Worm (Caenorhabditis elegans) whole organism, L1 larva: ENCODE results near the gene C16C10.8.

Source experiments
- C04F5.9 ChIP-seq: sonication (generic microtip); optimal IDR thresholded peaks from 2 replicates; lab custom pipeline; 2016; ENCODE audit warnings: missing genetic modification characterization, missing compliant biosample characterization
- C16A3.4 ChIP-seq: fragments of 150-350 bp; optimal IDR thresholded peaks from 2 replicates; lab custom pipeline; 2014; ENCODE audit warnings: missing biosample characterization, missing genetic modification characterization
- Y116A8C.19 ChIP-seq: sonication (generic microtip); optimal IDR thresholded peaks from 2 replicates; lab custom pipeline; 2016; ENCODE audit warnings: missing compliant biosample characterization, missing genetic modification characterization, borderline replicate concordance
- ama-1 ChIP-seq: fragments of 150-350 bp; optimal IDR thresholded peaks from 2 replicates; lab custom pipeline; 2014
- ceh-8 ChIP-seq: fragments of 200-800 bp; sonication (Bioruptor generic); optimal IDR thresholded peaks from 2 replicates; lab custom pipeline; 2018; ENCODE audit warnings: mild to moderate bottlenecking, missing genetic modification characterization, moderate library complexity, missing compliant biosample characterization
- ces-1 ChIP-seq: fragments of 150-350 bp; optimal IDR thresholded peaks from 2 replicates; lab custom pipeline; 2014; ENCODE audit warnings: missing biosample characterization, missing genetic modification reagents, missing genetic modification characterization
- dpl-1 ChIP-seq, 3 experiments: fragments of 150-350 bp in 2 of 3; sonication (generic microtip) in 1 of 3; optimal IDR thresholded peaks; 2 replicates each; lab custom pipeline; 2014 to 2017; ENCODE audit warnings: missing biosample characterization in 3 of 3, missing genetic modification characterization in 3 of 3, missing genetic modification reagents in 3 of 3
- dsc-1 ChIP-seq: sonication (generic microtip); optimal IDR thresholded peaks from 2 replicates; lab custom pipeline; 2016; ENCODE audit warnings: mild to moderate bottlenecking, missing genetic modification characterization, missing compliant biosample characterization
- efl-1 ChIP-seq, 4 experiments: fragments of 150-350 bp; optimal IDR thresholded peaks in 3 of 4; peaks in 1 of 4; 1 replicate in 1 of 4; 2 replicates in 3 of 4; lab custom pipeline; 2014; ENCODE audit warnings: missing biosample characterization in 2 of 4, missing genetic modification characterization in 2 of 4, missing genetic modification reagents in 2 of 4
- egl-13 ChIP-seq: sonication (generic microtip); optimal IDR thresholded peaks from 2 replicates; lab custom pipeline; 2016; ENCODE audit warnings: missing genotype, missing genetic modification reagents, missing genetic modification characterization, missing compliant biosample characterization
- egl-27 ChIP-seq, 2 experiments: fragments of 150-350 bp in 1 of 2; sonication (generic microtip); optimal IDR thresholded peaks; 3 replicates each; lab custom pipeline; 2017 to 2018; ENCODE audit warnings: missing biosample characterization in 2 of 2, missing genetic modification characterization in 2 of 2, missing genetic modification reagents in 2 of 2
- ets-5 ChIP-seq: fragments of 200-800 bp; sonication (Bioruptor generic); IDR thresholded peaks from 2 replicates; pipeline ENCODE4 v1.3.6; 2022; ENCODE audit warnings: missing genetic modification characterization, missing compliant biosample characterization
- fkh-10 ChIP-seq: sonication (generic microtip); optimal IDR thresholded peaks from 2 replicates; lab custom pipeline; 2017; ENCODE audit warnings: missing biosample characterization, missing genetic modification reagents, missing genetic modification characterization
- fkh-8 ChIP-seq: sonication (generic microtip); optimal IDR thresholded peaks from 2 replicates; lab custom pipeline; 2016; ENCODE audit warnings: mild to moderate bottlenecking, missing genetic modification characterization, missing compliant biosample characterization
- grh-1 ChIP-seq: fragments of 200-800 bp; sonication (Bioruptor generic); IDR thresholded peaks from 2 replicates; pipeline ENCODE4 v1.3.6; 2022; ENCODE audit warnings: missing genetic modification reagents, missing genetic modification characterization, missing compliant biosample characterization
- hlh-4 ChIP-seq: sonication (generic microtip); optimal IDR thresholded peaks from 2 replicates; lab custom pipeline; 2016; ENCODE audit warnings: mild to moderate bottlenecking, missing genetic modification characterization, missing compliant biosample characterization
- irx-1 ChIP-seq: sonication (generic microtip); optimal IDR thresholded peaks from 2 replicates; lab custom pipeline; 2016; ENCODE audit warnings: missing genetic modification characterization, missing compliant biosample characterization
- jun-1 ChIP-seq: fragments of 150-350 bp; optimal IDR thresholded peaks from 2 replicates; lab custom pipeline; 2014; ENCODE audit warnings: missing biosample characterization, missing genetic modification reagents, missing genetic modification characterization
- lin-13 ChIP-seq: fragments of 150-350 bp; optimal IDR thresholded peaks from 2 replicates; lab custom pipeline; 2014; ENCODE audit warnings: missing biosample characterization, missing genetic modification reagents, missing genetic modification characterization
- lin-14 ChIP-seq: fragments of 200-800 bp; sonication (Bioruptor generic); optimal IDR thresholded peaks from 2 replicates; lab custom pipeline; 2018; ENCODE audit warnings: mild to moderate bottlenecking, missing genetic modification characterization, moderate library complexity, missing compliant biosample characterization
- lin-15B ChIP-seq: fragments of 150-350 bp; sonication (generic microtip); optimal IDR thresholded peaks from 3 replicates; lab custom pipeline; 2014; ENCODE audit warnings: missing biosample characterization, missing genetic modification characterization
- lin-35 ChIP-seq, 2 experiments: fragments of 150-350 bp; optimal IDR thresholded peaks; 2 replicates each; lab custom pipeline; 2014; ENCODE audit warnings: missing biosample characterization in 2 of 2, missing genetic modification characterization in 2 of 2, missing genetic modification reagents in 2 of 2
- lir-3 ChIP-seq: sonication (generic microtip); optimal IDR thresholded peaks from 2 replicates; lab custom pipeline; 2016; ENCODE audit warnings: mild to moderate bottlenecking, missing genetic modification characterization, moderate library complexity, missing compliant biosample characterization; ENCODE audit not compliant: poor library complexity
- lsy-2 ChIP-seq, 2 experiments: fragments of 150-350 bp; optimal IDR thresholded peaks; 2 replicates each; lab custom pipeline; 2014; ENCODE audit warnings: missing biosample characterization in 2 of 2, missing genetic modification characterization in 2 of 2
- mab-9 ChIP-seq: fragments of 200-800 bp; sonication (Bioruptor generic); IDR thresholded peaks from 2 replicates; pipeline ENCODE4 v1.3.6; 2022; ENCODE audit warnings: missing genetic modification reagents, missing genetic modification characterization, missing compliant biosample characterization
- mdl-1 ChIP-seq, 2 experiments: fragments of 150-350 bp; optimal IDR thresholded peaks; 2 replicates each; lab custom pipeline; 2014 to 2017; ENCODE audit warnings: missing biosample characterization in 2 of 2, missing genetic modification characterization in 2 of 2, inconsistent platforms in 1 of 2
- mep-1 ChIP-seq: fragments of 150-350 bp; optimal IDR thresholded peaks from 2 replicates; lab custom pipeline; 2014; ENCODE audit warnings: missing biosample characterization, missing genetic modification characterization
- nhr-11 ChIP-seq: fragments of 150-350 bp; optimal IDR thresholded peaks from 2 replicates; lab custom pipeline; 2014; ENCODE audit warnings: missing biosample characterization, missing genetic modification characterization
- nhr-12 ChIP-seq: sonication (generic microtip); optimal IDR thresholded peaks from 2 replicates; lab custom pipeline; 2017; ENCODE audit warnings: missing biosample characterization, missing genetic modification characterization
- nhr-28 ChIP-seq: fragments of 150-350 bp; optimal IDR thresholded peaks from 2 replicates; lab custom pipeline; 2014; ENCODE audit warnings: missing biosample characterization, missing genetic modification characterization
- nhr-76 ChIP-seq: sonication (generic microtip); optimal IDR thresholded peaks from 2 replicates; lab custom pipeline; 2017; ENCODE audit warnings: missing biosample characterization, missing genetic modification characterization
- nhr-77 ChIP-seq: fragments of 150-350 bp; optimal IDR thresholded peaks from 2 replicates; lab custom pipeline; 2014; ENCODE audit warnings: missing biosample characterization, missing genetic modification characterization
- nhr-84 ChIP-seq: sonication (generic microtip); optimal IDR thresholded peaks from 2 replicates; lab custom pipeline; 2017; ENCODE audit warnings: missing biosample characterization, missing genetic modification characterization
- nhr-90 ChIP-seq: sonication (generic microtip); optimal IDR thresholded peaks from 2 replicates; lab custom pipeline; 2016; ENCODE audit warnings: mild to moderate bottlenecking, missing genetic modification characterization, missing compliant biosample characterization; ENCODE audit not compliant: poor library complexity
- pax-3 ChIP-seq: fragments of 200-800 bp; sonication (Bioruptor generic); optimal IDR thresholded peaks from 2 replicates; lab custom pipeline; 2018; ENCODE audit warnings: mild to moderate bottlenecking, missing genetic modification characterization, moderate library complexity, missing compliant biosample characterization
- pqm-1 ChIP-seq: sonication (generic microtip); optimal IDR thresholded peaks from 3 replicates; lab custom pipeline; 2017; ENCODE audit warnings: missing biosample characterization, missing genetic modification characterization
- rnt-1 ChIP-seq: sonication (generic microtip); optimal IDR thresholded peaks from 2 replicates; lab custom pipeline; 2016; ENCODE audit warnings: mild to moderate bottlenecking, missing genetic modification characterization, moderate library complexity, missing compliant biosample characterization
- skn-1 ChIP-seq: fragments of 150-350 bp; optimal IDR thresholded peaks from 2 replicates; lab custom pipeline; 2014; ENCODE audit warnings: missing biosample characterization, missing genetic modification characterization
- snpc-4 ChIP-seq: fragments of 150-350 bp; optimal IDR thresholded peaks from 2 replicates; lab custom pipeline; 2014; ENCODE audit warnings: missing biosample characterization, missing genetic modification characterization
- snu-23 ChIP-seq: sonication (generic microtip); optimal IDR thresholded peaks from 2 replicates; lab custom pipeline; 2016; ENCODE audit warnings: missing genetic modification characterization, missing compliant biosample characterization
- sox-4 ChIP-seq: sonication (generic microtip); optimal IDR thresholded peaks from 2 replicates; lab custom pipeline; 2016; ENCODE audit warnings: missing genetic modification characterization, missing compliant biosample characterization
- sup-37 ChIP-seq: fragments of 200-800 bp; sonication (Bioruptor generic); optimal IDR thresholded peaks from 2 replicates; lab custom pipeline; 2018; ENCODE audit warnings: mild to moderate bottlenecking, missing genetic modification characterization, missing compliant biosample characterization
- tlp-1 ChIP-seq: fragments of 150-350 bp; optimal IDR thresholded peaks from 2 replicates; lab custom pipeline; 2014; ENCODE audit warnings: missing biosample characterization, missing genetic modification characterization
- unc-130 ChIP-seq: fragments of 150-350 bp; optimal IDR thresholded peaks from 2 replicates; lab custom pipeline; 2017; ENCODE audit warnings: missing biosample characterization, missing genetic modification characterization, inconsistent platforms
- unc-30 ChIP-seq: sonication (generic microtip); optimal IDR thresholded peaks from 2 replicates; lab custom pipeline; 2017; ENCODE audit warnings: missing biosample characterization, missing genetic modification characterization
- unc-62 ChIP-seq: fragments of 150-350 bp; optimal IDR thresholded peaks from 2 replicates; lab custom pipeline; 2014; ENCODE audit warnings: missing biosample characterization, missing genetic modification reagents, missing genetic modification characterization
- unc-86 ChIP-seq: sonication (generic microtip); optimal IDR thresholded peaks from 2 replicates; lab custom pipeline; 2016; ENCODE audit warnings: missing genetic modification characterization, missing compliant biosample characterization
- vab-15 ChIP-seq: sonication (generic microtip); optimal IDR thresholded peaks from 2 replicates; lab custom pipeline; 2017; ENCODE audit warnings: missing genotype, mild to moderate bottlenecking, missing genetic modification characterization, missing compliant biosample characterization
- xbp-1 ChIP-seq: sonication (generic microtip); optimal IDR thresholded peaks from 2 replicates; lab custom pipeline; 2016; ENCODE audit warnings: missing genetic modification characterization, missing compliant biosample characterization
- zag-1 ChIP-seq: fragments of 150-350 bp; optimal IDR thresholded peaks from 2 replicates; lab custom pipeline; 2014; ENCODE audit warnings: missing biosample characterization, missing genetic modification characterization
- zip-4 ChIP-seq: fragments of 200-800 bp; sonication (Bioruptor generic); optimal IDR thresholded peaks from 2 replicates; lab custom pipeline; 2018; ENCODE audit warnings: mild to moderate bottlenecking, missing genetic modification characterization, moderate library complexity, missing compliant biosample characterization
- ztf-11 ChIP-seq, 2 experiments: sonication (generic microtip); optimal IDR thresholded peaks; 2 replicates each; lab custom pipeline; 2016 to 2017; ENCODE audit warnings: missing genetic modification characterization in 2 of 2, missing biosample characterization in 1 of 2, missing compliant biosample characterization in 1 of 2

The C16C10.8 gene

DNA sequence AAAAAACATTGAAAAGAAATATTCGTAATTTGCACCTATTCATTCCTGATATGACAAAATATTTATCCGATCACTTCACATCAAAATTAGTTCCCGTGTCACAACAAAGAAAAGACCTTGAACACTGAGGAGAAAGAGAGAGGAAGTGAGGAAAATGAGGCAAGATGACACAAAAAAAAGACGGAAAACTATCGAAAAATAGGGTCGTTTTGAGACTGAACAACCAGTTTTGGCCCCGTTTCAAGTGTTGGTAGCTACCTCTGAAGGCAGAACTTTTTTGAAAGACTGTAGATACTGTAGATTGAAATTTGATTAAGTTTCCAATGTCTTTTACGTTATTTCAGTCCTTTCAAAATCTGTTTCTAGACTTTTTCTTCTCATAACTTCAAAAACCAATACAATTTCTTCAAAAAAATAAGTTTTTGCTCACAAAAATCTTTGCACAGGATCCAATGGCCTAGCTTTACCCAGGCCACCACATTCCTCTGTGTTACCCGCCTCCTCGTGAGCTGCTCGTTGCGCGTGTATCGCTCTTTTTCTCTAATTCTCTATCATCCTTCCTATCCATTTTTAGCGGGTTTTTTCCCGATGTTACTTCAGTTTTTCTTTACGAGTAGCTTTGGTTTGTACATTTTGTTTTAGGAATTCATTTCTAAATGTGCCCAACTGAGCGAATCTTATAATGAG is 32.5 kb upstream of the C16C10.8 start (continued):
- TF ChIP-seq ets-5 (GFP tag; lab: Robert Waterston, UW): no peak
- TF ChIP-seq C04F5.9 (tag; lab: Kevin White, UChicago): no peak
- peak in 1 of 2 experiments; percentile 69 for TF ChIP-seq lin-35 (GFP tag; optimal IDR thresholded peaks at IDR 0.05; lab: Kevin White, UChicago)
- no peak for TF ChIP-seq mab-9
- TF ChIP-seq hlh-4 (tag; lab: Kevin White, UChicago): no peak
- no peak for TF ChIP-seq tlp-1
- TF ChIP-seq grh-1 (GFP tag; lab: Robert Waterston, UW): no peak
- TF ChIP-seq lin-14 (GFP tag; lab: Kevin White, UChicago): peak; percentile 83
- no peak for TF ChIP-seq vab-15 (tag; lab: Kevin White, UChicago)
- TF ChIP-seq pax-3 (tag; lab: Kevin White, UChicago): peak; percentile 64
- no peak for TF ChIP-seq Y116A8C.19
- peak; percentile 15 for TF ChIP-seq zip-4 (GFP tag; lab: Kevin White, UChicago)
- TF ChIP-seq egl-27 (tag; optimal IDR thresholded peaks at IDR 0.05; lab: Kevin White, UChicago): no peak
- TF ChIP-seq nhr-84: no peak
- no peak for TF ChIP-seq xbp-1 (tag; lab: Kevin White, UChicago)
- TF ChIP-seq nhr-77 (tag; lab: Kevin White, UChicago): peak; percentile 2
- TF ChIP-seq skn-1: peak; percentile 75
- TF ChIP-seq nhr-12: no peak
- TF ChIP-seq efl-1 (optimal IDR thresholded peaks at IDR 0.05; lab: Kevin White, UChicago): peak; percentile 67 to 74
- peak; percentile 56 to 94 for TF ChIP-seq efl-1 (GFP tag; optimal IDR thresholded peaks at IDR 0.05 in 1 of 2; lab: Kevin White, UChicago)
- peak; percentile 15 for TF ChIP-seq sox-4 (tag; lab: Kevin White, UChicago)
- peak; percentile 42 for TF ChIP-seq fkh-10 (GFP tag; lab: Kevin White, UChicago)
- TF ChIP-seq ztf-11 (tag; optimal IDR thresholded peaks at IDR 0.05; lab: Kevin White, UChicago): peak in 1 of 2 experiments; percentile 58
- TF ChIP-seq nhr-76 (tag; lab: Kevin White, UChicago): no peak
- peak; percentile 59 for TF ChIP-seq lin-15B (tag; lab: Kevin White, UChicago)
- TF ChIP-seq snpc-4: peak; percentile 51
- TF ChIP-seq mep-1 (tag; lab: Kevin White, UChicago): peak; percentile 56
- peak; percentile 88 for TF ChIP-seq lir-3 (tag; lab: Kevin White, UChicago)
- TF ChIP-seq irx-1 (tag; lab: Kevin White, UChicago): peak; percentile 71
- no peak for TF ChIP-seq unc-30 (tag; lab: Kevin White, UChicago)
- TF ChIP-seq nhr-11 (tag; lab: Kevin White, UChicago): no peak
- TF ChIP-seq nhr-28 (tag; lab: Kevin White, UChicago): no peak
- TF ChIP-seq unc-86 (tag; lab: Kevin White, UChicago): peak; percentile 73
- no peak for TF ChIP-seq ama-1 (lab: Kevin White, UChicago)
- TF ChIP-seq pqm-1 (tag; lab: Kevin White, UChicago): no peak
- TF ChIP-seq ceh-8 (GFP tag; lab: Kevin White, UChicago): no peak
- TF ChIP-seq rnt-1: peak; percentile 92
- TF ChIP-seq zag-1 (tag; lab: Kevin White, UChicago): no peak
- peak; percentile 24 for TF ChIP-seq egl-13 (tag; lab: Kevin White, UChicago)
- no peak for TF ChIP-seq ces-1 (GFP tag; lab: Kevin White, UChicago)
- TF ChIP-seq mdl-1 (tag; optimal IDR thresholded peaks at IDR 0.05; lab: Kevin White, UChicago): peak; percentile 63 to 90
- no peak for TF ChIP-seq jun-1 (tag; lab: Kevin White, UChicago)
- no peak for TF ChIP-seq unc-130
- no peak for TF ChIP-seq lin-13
- TF ChIP-seq dpl-1 (GFP tag; optimal IDR thresholded peaks at IDR 0.05; lab: Kevin White, UChicago): peak; percentile 47 to 71 (median 47)
- peak; percentile 68 to 78 for TF ChIP-seq lsy-2 (tag; optimal IDR thresholded peaks at IDR 0.05; lab: Kevin White, UChicago)
- peak; percentile 85 for TF ChIP-seq fkh-8
- no peak for TF ChIP-seq sup-37
- TF ChIP-seq C16A3.4 (tag; lab: Kevin White, UChicago): peak; percentile 21
- TF ChIP-seq snu-23 (GFP tag; lab: Kevin White, UChicago): peak; percentile 60
- TF ChIP-seq unc-62 (GFP tag; lab: Kevin White, UChicago): no peak
- TF ChIP-seq dsc-1 (tag; lab: Kevin White, UChicago): peak; percentile 40
- TF ChIP-seq nhr-90 (tag; lab: Kevin White, UChicago): peak; percentile 19
